Worm (Caenorhabditis elegans): ENCODE data around the gene C04A11.5.

C04A11.5 gene

ce11 chrX:13653573-13653972 lies 10.8 kb upstream of the C04A11.5 start (continued):
- TF ChIP-seq F37D6.2 (tag; optimal IDR thresholded peaks at IDR 0.05) (no peak), nhr-10 (tag; optimal IDR thresholded peaks at IDR 0.05) (no peak), ztf-11 (tag; optimal IDR thresholded peaks at IDR 0.05) (no peak), pqm-1 (tag; optimal IDR thresholded peaks at IDR 0.05) (no peak), F10B5.3 (tag; optimal IDR thresholded peaks at IDR 0.05) (no peak), arid-1 (GFP tag; conservative IDR thresholded peaks at IDR 0.05) (peak; percentile 82), attf-4 (tag; optimal IDR thresholded peaks at IDR 0.05) (no peak), nhr-6 (tag; optimal IDR thresholded peaks at IDR 0.05) (peak; percentile 14), F49E8.2 (tag; optimal IDR thresholded peaks at IDR 0.05; ENCODE audit: borderline replicate concordance) (no peak), egl-43 (GFP tag; IDR thresholded peaks at IDR 0.05) (peak; percentile 87), nhr-41 (GFP tag; IDR thresholded peaks at IDR 0.05) (0 out of 2 replicates have a peak, but pooled peaks have one; percentile 12), nhr-77 (tag; optimal IDR thresholded peaks at IDR 0.05) (no peak), lir-3 (tag; optimal IDR thresholded peaks at IDR 0.05) (peak; percentile 47), lim-7 (GFP tag; IDR thresholded peaks at IDR 0.05) (peak; percentile 84), daf-19 (GFP tag; conservative IDR thresholded peaks at IDR 0.05) (peak; percentile 60; the same call in 1 of the 2 replicates), duxl-1 (tag; optimal IDR thresholded peaks at IDR 0.05; ENCODE audit: poor library complexity) (peak; percentile 63), hlh-11 (tag; optimal IDR thresholded peaks at IDR 0.05) (no peak), mxl-2 (GFP tag; conservative IDR thresholded peaks at IDR 0.05) (no peak)

DNA sequence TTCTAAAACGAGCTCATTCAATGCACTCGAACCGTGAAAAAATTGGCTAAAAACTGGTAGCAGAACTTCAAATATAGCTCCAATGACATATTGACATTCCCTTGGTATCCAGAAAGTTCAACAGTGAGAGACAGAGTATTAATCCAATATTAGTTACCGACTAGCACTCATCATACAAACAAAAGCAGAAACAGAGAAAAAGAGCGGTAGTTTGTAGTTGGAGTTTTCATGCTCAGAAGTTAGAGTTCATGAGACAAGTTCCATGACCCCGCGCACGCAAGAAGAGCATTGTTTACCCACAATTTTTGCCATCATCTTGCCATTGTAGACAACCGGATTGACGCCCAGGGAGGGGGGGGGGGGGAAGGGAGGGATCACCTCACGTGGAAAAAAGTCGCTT lies 10.1 kb upstream of the C04A11.5 start:
- TF ChIP-seq hlh-11 (tag; optimal IDR thresholded peaks at IDR 0.05) (no peak), nhr-42 (GFP tag; IDR thresholded peaks at IDR 0.05) (no peak), nhr-111 (GFP tag; optimal IDR thresholded peaks at IDR 0.05) (no peak), ceh-32 (tag; optimal IDR thresholded peaks at IDR 0.05; ENCODE audit: poor library complexity) (no peak), nhr-76 (tag; optimal IDR thresholded peaks at IDR 0.05) (no peak), ama-1 (optimal IDR thresholded peaks at IDR 0.05) (no peak), nhr-28 (tag; optimal IDR thresholded peaks at IDR 0.05) (no peak), T20F7.1 (GFP tag; optimal IDR thresholded peaks at IDR 0.05) (no peak), unc-62 (GFP tag; optimal IDR thresholded peaks at IDR 0.05 in 1 of 2) (peak in 1 of 2 experiments; percentile 55), unc-62 (tag; optimal IDR thresholded peaks at IDR 0.05) (no peak)

DNA sequence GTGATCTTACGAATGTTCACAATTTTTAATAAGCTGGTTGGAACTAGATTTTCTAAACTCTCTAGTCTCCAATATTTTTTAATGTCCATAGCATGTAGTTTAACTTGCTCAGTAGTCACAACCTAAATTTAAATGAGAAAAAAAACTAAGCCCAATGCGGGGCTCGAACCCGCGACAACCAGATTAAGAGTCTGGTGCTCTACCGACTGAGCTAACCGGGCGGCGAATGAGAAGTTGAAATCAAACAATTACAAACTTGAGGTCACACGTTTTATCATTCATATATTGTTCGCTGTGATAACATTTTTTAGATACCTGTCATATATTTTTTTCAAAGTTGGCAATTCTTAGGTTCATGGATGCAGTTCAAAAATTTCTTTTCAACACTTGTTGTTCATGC lies 8.6 kb upstream of the C04A11.5 start:
- TF ChIP-seq set-16 (GFP tag; IDR thresholded peaks at IDR 0.05): no peak
- peak; percentile 20 for TF ChIP-seq lin-13 (GFP tag; optimal IDR thresholded peaks at IDR 0.05)
- no peak for TF ChIP-seq unc-62 (GFP tag; optimal IDR thresholded peaks at IDR 0.05 in 1 of 2)
- no peak for TF ChIP-seq unc-62 (tag; optimal IDR thresholded peaks at IDR 0.05)
- TF ChIP-seq F26F4.8 (GFP tag; conservative IDR thresholded peaks at IDR 0.05): 0 out of 2 replicates have a peak, but pooled peaks have one; percentile 38
- TF ChIP-seq hmg-1.1 (GFP tag; IDR thresholded peaks at IDR 0.05): peak; percentile 14; the same call in 1 of the 2 replicates
- TF ChIP-seq nhr-42 (GFP tag; IDR thresholded peaks at IDR 0.05): no peak
- TF ChIP-seq dpl-1 (GFP tag; optimal IDR thresholded peaks at IDR 0.05): no peak
- no peak for TF ChIP-seq ceh-82 (tag; optimal IDR thresholded peaks at IDR 0.05)
- TF ChIP-seq hlh-11 (tag; optimal IDR thresholded peaks at IDR 0.05): peak; percentile 11
- TF ChIP-seq hlh-30 (tag; optimal IDR thresholded peaks at IDR 0.05; ENCODE audit: insufficient read depth): peak; percentile 10
- peak; percentile 51; the same call in 1 of the 2 replicates for TF ChIP-seq arid-1 (GFP tag; conservative IDR thresholded peaks at IDR 0.05)
- peak; percentile 34; the same call in 1 of the 2 replicates for TF ChIP-seq dmd-6 (GFP tag; IDR thresholded peaks at IDR 0.05)
- no peak for TF ChIP-seq fos-1 (tag; optimal IDR thresholded peaks at IDR 0.05)
- no peak for TF ChIP-seq F10B5.3 (tag; optimal IDR thresholded peaks at IDR 0.05)
- TF ChIP-seq lin-38 (GFP tag; IDR thresholded peaks at IDR 0.05): peak; percentile 61
- no peak for TF ChIP-seq nhr-41 (GFP tag; IDR thresholded peaks at IDR 0.05)
- no peak for TF ChIP-seq spr-1 (tag; optimal IDR thresholded peaks at IDR 0.05)
- peak; percentile 23; the same call in 1 of the 2 replicates for TF ChIP-seq vab-7 (GFP tag; IDR thresholded peaks at IDR 0.05)
- TF ChIP-seq php-3 (GFP tag; IDR thresholded peaks at IDR 0.05): no peak
- TF ChIP-seq lsy-2 (tag; optimal IDR thresholded peaks at IDR 0.05): no peak
- peak; percentile 22 for TF ChIP-seq dve-1 (tag; optimal IDR thresholded peaks at IDR 0.05; ENCODE audit: insufficient read depth)
- no peak for TF ChIP-seq daf-19 (GFP tag; conservative IDR thresholded peaks at IDR 0.05)
- no peak for TF ChIP-seq jun-1 (tag; optimal IDR thresholded peaks at IDR 0.05)
- peak in 1 of 2 experiments; percentile 10 for TF ChIP-seq daf-16 (GFP tag; optimal IDR thresholded peaks at IDR 0.05)
- no peak for TF ChIP-seq daf-16 (tag; optimal IDR thresholded peaks at IDR 0.05)
- TF ChIP-seq Y48G9A.11 (GFP tag; IDR thresholded peaks at IDR 0.05): peak; percentile 52; the same call in 1 of the 2 replicates
